Worm (Caenorhabditis elegans) whole organism, L3 larva: Measurements from ENCODE around the gene Y39G8B.10.

Experiments used
- R02D3.7 ChIP-seq: fragments of 150-350 bp; optimal IDR thresholded peaks from 2 replicates; lab custom pipeline; 2014; ENCODE audit warnings: missing biosample characterization, missing genetic modification characterization
- ZK546.5 ChIP-seq: sonication (generic microtip); optimal IDR thresholded peaks from 2 replicates; lab custom pipeline; 2017; ENCODE audit warnings: missing biosample characterization, missing genetic modification characterization
- ceh-16 ChIP-seq: sonication (generic microtip); optimal IDR thresholded peaks from 2 replicates; lab custom pipeline; 2017; ENCODE audit warnings: missing biosample characterization, missing genetic modification characterization
- ceh-28 ChIP-seq: fragments of 150-350 bp; optimal IDR thresholded peaks from 2 replicates; lab custom pipeline; 2014; ENCODE audit warnings: missing biosample characterization, missing genetic modification reagents, missing genetic modification characterization
- ceh-82 ChIP-seq: fragments of 150-350 bp; optimal IDR thresholded peaks from 2 replicates; lab custom pipeline; 2014; ENCODE audit warnings: missing biosample characterization, missing genetic modification characterization
- daf-12 ChIP-seq: fragments of 150-350 bp; optimal IDR thresholded peaks from 2 replicates; lab custom pipeline; 2014; ENCODE audit warnings: missing biosample characterization, missing genetic modification reagents, missing genetic modification characterization
- egl-27 ChIP-seq: sonication (generic microtip); optimal IDR thresholded peaks from 4 replicates; lab custom pipeline; 2017; ENCODE audit warnings: missing biosample characterization, missing genetic modification reagents, missing genetic modification characterization
- elt-2 ChIP-seq: sonication (generic microtip); optimal IDR thresholded peaks from 2 replicates; lab custom pipeline; 2016; ENCODE audit warnings: missing genetic modification reagents, mild to moderate bottlenecking, missing genetic modification characterization, missing compliant biosample characterization
- elt-3 ChIP-seq, 3 experiments: fragments of 150-350 bp in 1 of 3; sonication (generic microtip) in 2 of 3; optimal IDR thresholded peaks; 2 replicates in 2 of 3; 4 replicates in 1 of 3; lab custom pipeline; 2014 to 2017; ENCODE audit warnings: missing biosample characterization in 3 of 3, missing genetic modification characterization in 3 of 3
- eor-1 ChIP-seq, 2 experiments: fragments of 150-350 bp; optimal IDR thresholded peaks; 2 replicates each; lab custom pipeline; 2014 to 2018; ENCODE audit warnings: missing biosample characterization in 2 of 2, missing genetic modification characterization in 2 of 2
- fkh-10 ChIP-seq: sonication (generic microtip); optimal IDR thresholded peaks from 2 replicates; lab custom pipeline; 2017; ENCODE audit warnings: missing biosample characterization, missing genetic modification reagents, missing genetic modification characterization
- fkh-2 ChIP-seq: fragments of 150-350 bp; optimal IDR thresholded peaks from 2 replicates; lab custom pipeline; 2014; ENCODE audit warnings: missing biosample characterization, missing genetic modification reagents, missing genetic modification characterization
- fos-1 ChIP-seq: fragments of 150-350 bp; optimal IDR thresholded peaks from 2 replicates; lab custom pipeline; 2014; ENCODE audit warnings: missing biosample characterization, missing genetic modification characterization
- hmg-11 ChIP-seq: sonication (generic microtip); optimal IDR thresholded peaks from 2 replicates; lab custom pipeline; 2016; ENCODE audit warnings: missing genetic modification characterization, missing compliant biosample characterization
- lin-39 ChIP-seq: fragments of 150-350 bp; optimal IDR thresholded peaks from 2 replicates; lab custom pipeline; 2018; ENCODE audit warnings: missing biosample characterization, missing genetic modification reagents, missing genetic modification characterization
- lsy-12 ChIP-seq: sonication (generic microtip); optimal IDR thresholded peaks from 2 replicates; lab custom pipeline; 2016; ENCODE audit warnings: mild to moderate bottlenecking, missing genetic modification characterization, missing compliant biosample characterization
- nhr-23 ChIP-seq: fragments of 150-350 bp; optimal IDR thresholded peaks from 2 replicates; lab custom pipeline; 2014; ENCODE audit warnings: missing biosample characterization, missing genetic modification reagents, missing genetic modification characterization
- nhr-237 ChIP-seq: fragments of 150-350 bp; optimal IDR thresholded peaks from 2 replicates; lab custom pipeline; 2014; ENCODE audit warnings: missing biosample characterization, missing genetic modification characterization
- nhr-25 ChIP-seq: sonication (generic microtip); optimal IDR thresholded peaks from 2 replicates; lab custom pipeline; 2017; ENCODE audit warnings: missing biosample characterization, missing genetic modification characterization
- nhr-28 ChIP-seq: fragments of 150-350 bp; optimal IDR thresholded peaks from 2 replicates; lab custom pipeline; 2014; ENCODE audit warnings: missing biosample characterization, missing genetic modification characterization
- nhr-67 ChIP-seq: fragments of 150-350 bp; optimal IDR thresholded peaks from 2 replicates; lab custom pipeline; 2014; ENCODE audit warnings: missing biosample characterization, missing genetic modification characterization
- nhr-77 ChIP-seq: fragments of 150-350 bp; optimal IDR thresholded peaks from 2 replicates; lab custom pipeline; 2014; ENCODE audit warnings: missing biosample characterization, missing genetic modification characterization
- sea-2 ChIP-seq: fragments of 150-350 bp; sonication (generic microtip); optimal IDR thresholded peaks from 4 replicates; lab custom pipeline; 2014; ENCODE audit warnings: missing biosample characterization, missing genetic modification reagents, missing genetic modification characterization
- skn-1 ChIP-seq: fragments of 150-350 bp; optimal IDR thresholded peaks from 2 replicates; lab custom pipeline; 2014; ENCODE audit warnings: missing biosample characterization, missing genetic modification characterization
- unc-39 ChIP-seq: sonication (generic microtip); optimal IDR thresholded peaks from 4 replicates; lab custom pipeline; 2017; ENCODE audit warnings: missing biosample characterization, missing genetic modification characterization
- unc-62 ChIP-seq: fragments of 150-350 bp; sonication (generic microtip); optimal IDR thresholded peaks from 4 replicates; lab custom pipeline; 2014; ENCODE audit warnings: missing biosample characterization, missing genetic modification reagents, missing genetic modification characterization
- ztf-11 ChIP-seq: fragments of 150-350 bp; optimal IDR thresholded peaks from 2 replicates; lab custom pipeline; 2014; ENCODE audit warnings: missing biosample characterization, missing genetic modification characterization
- ztf-4 ChIP-seq: fragments of 150-350 bp; optimal IDR thresholded peaks from 2 replicates; lab custom pipeline; 2014; ENCODE audit warnings: missing biosample characterization, missing genetic modification characterization

The Y39G8B.10 gene

DNA sequence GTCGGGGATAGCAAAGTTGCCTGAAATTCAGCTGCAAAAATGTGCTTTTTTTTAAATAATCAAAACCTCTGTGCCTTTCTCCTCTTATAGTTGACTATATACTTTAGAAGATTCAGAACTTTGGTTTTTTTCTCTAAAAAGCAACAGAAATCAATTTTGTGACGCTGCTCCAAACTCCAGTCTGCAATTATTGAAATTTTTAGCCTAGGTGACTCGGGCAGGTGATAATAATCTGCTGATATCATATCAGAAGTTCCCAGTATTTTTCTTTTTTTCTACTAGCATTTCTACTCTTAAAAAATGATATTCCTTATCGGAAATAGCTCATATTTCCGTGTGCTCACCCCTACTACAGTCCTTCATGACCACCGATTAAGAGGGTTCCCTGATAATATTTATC, 33.6 kb downstream of the Y39G8B.10 start, which contains the start of gene sre-44:
Gene sre-44 (plus strand): TSS at position 301 of the 400 bp plus-strand sequence.
- TF ChIP-seq elt-3 (tag; optimal IDR thresholded peaks at IDR 0.05; lab: Kevin White, UChicago), result no peak
- no peak for TF ChIP-seq sea-2 (GFP tag; lab: Kevin White, UChicago)
- TF ChIP-seq ceh-82 (tag; lab: Kevin White, UChicago), result no peak
- no peak for TF ChIP-seq ZK546.5 (tag; lab: Kevin White, UChicago)
- TF ChIP-seq ceh-28, result no peak
- peak; percentile 49 for TF ChIP-seq elt-2 (tag; lab: Kevin White, UChicago)

DNA sequence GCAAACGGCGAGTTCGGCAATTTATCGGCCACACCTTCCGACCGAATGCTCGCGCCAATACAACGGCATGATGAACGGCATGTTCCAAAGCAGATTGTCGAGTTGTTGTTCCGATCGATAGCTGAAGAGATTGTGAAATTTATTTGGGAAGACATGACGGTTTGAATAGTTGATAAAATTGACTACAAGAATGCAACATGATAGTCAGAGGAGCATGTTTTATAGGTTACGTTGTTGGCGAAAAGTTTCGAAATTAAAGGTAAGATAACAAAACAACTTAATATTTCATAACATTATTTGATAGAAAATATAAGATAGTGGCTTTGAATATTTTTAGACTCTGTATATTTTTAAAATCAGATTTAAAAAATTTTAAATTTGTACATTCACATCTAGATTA, 37.4 kb downstream of the Y39G8B.10 start:
- TF ChIP-seq ceh-16 (tag; lab: Kevin White, UChicago) (no peak), egl-27 (tag; lab: Kevin White, UChicago) (no peak), elt-2 (tag; lab: Kevin White, UChicago) (peak; percentile 53), ceh-28 (no peak), elt-3 (tag; optimal IDR thresholded peaks at IDR 0.05; lab: Kevin White, UChicago) (no peak)

DNA sequence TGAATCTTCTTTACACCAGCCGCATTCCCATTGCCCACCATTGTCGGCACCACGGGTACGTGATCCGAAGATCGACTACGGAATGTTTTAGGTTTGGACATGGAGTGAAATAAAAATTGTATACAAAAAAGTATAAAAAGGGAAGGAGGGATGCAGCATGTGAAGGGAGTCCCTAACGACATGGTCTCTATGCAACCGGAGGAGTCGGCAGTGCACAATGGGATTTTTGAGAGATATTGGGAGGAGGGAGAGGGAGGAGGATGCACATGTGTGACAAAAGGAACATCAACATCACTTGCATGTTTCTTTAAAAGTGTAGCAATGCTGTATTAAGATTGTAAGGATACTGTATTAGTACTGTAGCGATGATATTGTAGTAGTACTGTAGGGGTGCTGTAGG, 43.4 kb downstream of the Y39G8B.10 start, which contains the start of gene W07G1.1:
Gene W07G1.1 (minus strand): TSS at position 101 of the 400 bp plus-strand sequence.
- TF ChIP-seq unc-62 (GFP tag; lab: Kevin White, UChicago) (no peak), skn-1 (tag; lab: Kevin White, UChicago) (no peak), eor-1 (tag; optimal IDR thresholded peaks at IDR 0.05; lab: Kevin White, UChicago) (no peak), lin-39 (tag; lab: Kevin White, UChicago) (no peak), lsy-12 (tag; lab: Kevin White, UChicago) (no peak), nhr-77 (tag; lab: Kevin White, UChicago) (no peak), nhr-28 (tag; lab: Kevin White, UChicago) (no peak), fos-1 (tag; lab: Kevin White, UChicago) (no peak), ceh-16 (tag; lab: Kevin White, UChicago) (no peak), R02D3.7 (no peak)
- TF ChIP-seq, all 47 proteins: peak for 0

DNA sequence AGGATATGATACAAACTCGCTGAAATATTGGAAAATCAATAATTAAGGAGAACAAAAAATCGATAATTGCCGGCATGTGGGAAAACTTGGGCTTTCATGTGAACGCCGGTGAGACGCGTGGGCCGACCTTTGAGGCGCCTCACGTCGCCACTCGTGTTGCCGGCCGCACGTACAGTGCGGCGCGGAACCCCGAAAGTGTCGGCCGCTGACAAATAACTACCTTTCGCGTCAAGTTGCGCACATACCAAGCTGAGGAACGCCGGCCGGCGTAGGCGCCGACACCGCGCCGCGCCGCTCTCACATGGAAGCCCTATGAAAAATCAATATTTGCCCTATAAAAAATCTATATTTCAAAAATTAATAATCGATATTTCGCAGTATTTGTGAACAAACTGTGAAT, 44.6 kb downstream of the Y39G8B.10 start:
- TF ChIP-seq ceh-28, result peak; percentile 24
- TF ChIP-seq nhr-237 (tag; lab: Kevin White, UChicago), result no peak

DNA sequence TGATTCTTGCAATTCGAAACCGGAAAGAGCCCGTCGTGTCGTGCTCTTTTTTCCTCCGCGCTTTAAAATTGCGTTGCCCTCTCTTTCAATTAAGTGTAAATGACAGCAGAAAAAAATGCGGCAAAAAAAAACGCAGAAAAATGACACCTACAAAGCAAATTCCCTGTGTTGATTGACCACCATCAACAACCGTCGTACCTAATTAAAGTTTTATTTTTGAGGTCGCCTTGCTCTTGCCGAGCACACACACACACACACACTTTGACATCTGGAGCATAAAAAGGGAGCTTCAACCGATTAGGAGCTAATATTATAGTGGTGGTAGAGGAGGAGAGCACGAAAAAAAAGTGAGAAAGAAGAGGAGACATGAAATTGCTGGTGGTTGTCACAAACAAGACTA, 47.0 kb downstream of the Y39G8B.10 start:
- no peak for TF ChIP-seq fkh-2
- TF ChIP-seq nhr-28 (tag; lab: Kevin White, UChicago), result no peak
- TF ChIP-seq nhr-237 (tag; lab: Kevin White, UChicago), result no peak
- TF ChIP-seq ztf-11 (tag; lab: Kevin White, UChicago), result no peak
- no peak for TF ChIP-seq ztf-4
- TF ChIP-seq unc-39 (tag; lab: Kevin White, UChicago), result no peak
- no peak for TF ChIP-seq nhr-25 (tag; lab: Kevin White, UChicago)
- TF ChIP-seq hmg-11 (tag; lab: Kevin White, UChicago), result no peak

DNA sequence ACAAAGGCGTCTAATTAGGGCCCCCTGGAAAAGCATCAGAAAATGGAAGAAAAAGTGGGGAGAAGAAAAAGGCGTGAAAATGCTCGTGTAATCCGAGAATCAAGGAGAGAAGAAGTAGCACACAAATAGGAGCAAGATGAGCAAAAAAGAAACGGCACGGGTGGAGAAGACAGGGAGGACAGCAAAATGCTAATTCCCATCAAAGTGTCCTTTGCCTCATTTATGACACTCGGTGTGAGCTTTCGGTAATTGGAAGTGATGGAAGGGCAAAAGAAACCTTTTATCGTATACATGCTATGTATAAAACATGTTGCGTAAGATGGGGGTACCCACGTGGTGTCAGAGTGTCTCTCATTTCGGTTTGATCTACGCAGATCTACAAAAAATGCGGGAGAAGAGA, 49.4 kb downstream of the Y39G8B.10 start:
- TF ChIP-seq R02D3.7 (no peak), nhr-77 (tag; lab: Kevin White, UChicago) (no peak), daf-12 (tag; lab: Kevin White, UChicago) (no peak), sea-2 (GFP tag; lab: Kevin White, UChicago) (no peak), nhr-23 (tag; lab: Kevin White, UChicago) (no peak), elt-3 (tag; optimal IDR thresholded peaks at IDR 0.05; lab: Kevin White, UChicago) (no peak), hmg-11 (tag; lab: Kevin White, UChicago) (no peak), unc-39 (tag; lab: Kevin White, UChicago) (no peak), nhr-67 (tag; lab: Kevin White, UChicago) (no peak), ceh-28 (no peak), fos-1 (tag; lab: Kevin White, UChicago) (no peak), fkh-10 (GFP tag; lab: Kevin White, UChicago) (no peak), ceh-82 (tag; lab: Kevin White, UChicago) (no peak)
